Fruit fly (Drosophila melanogaster) whole organism, pupa: Measurements from ENCODE around the gene CG1812.

Source experiments
- CG15710 ChIP-seq: fragments of 200-800 bp; sonication (Bioruptor generic); optimal IDR thresholded peaks from 2 replicates; lab custom pipeline; 2018; ENCODE audit warnings: missing biosample characterization, mild to moderate bottlenecking, missing genetic modification characterization, moderate library complexity
- CG34367 ChIP-seq: fragments of 200-800 bp; sonication (Bioruptor generic); optimal IDR thresholded peaks from 2 replicates; lab custom pipeline; 2018; ENCODE audit warnings: missing biosample characterization, mild to moderate bottlenecking, missing genetic modification characterization
- CG4496 ChIP-seq: fragments of 200-800 bp; sonication (Bioruptor generic); IDR thresholded peaks from 3 replicates; pipeline ENCODE4 v1.3.6; 2022; ENCODE audit warnings: missing biosample characterization, missing genetic modification characterization
- CG8301 ChIP-seq: fragments of 200-800 bp; sonication (Bioruptor generic); optimal IDR thresholded peaks from 2 replicates; lab custom pipeline; 2018; ENCODE audit warnings: missing biosample characterization, mild to moderate bottlenecking, missing genetic modification characterization
- CG9948 ChIP-seq: fragments of 200-800 bp; sonication (Bioruptor generic); optimal IDR thresholded peaks from 2 replicates; lab custom pipeline; 2018; ENCODE audit warnings: missing biosample characterization, mild to moderate bottlenecking, missing genetic modification characterization, moderate library complexity
- D1 ChIP-seq: fragments of 200-800 bp; sonication (Bioruptor generic); optimal IDR thresholded peaks from 2 replicates; lab custom pipeline; 2018; ENCODE audit warnings: missing biosample characterization, mild to moderate bottlenecking, missing genetic modification characterization, moderate library complexity
- EcR ChIP-seq: fragments of 200-800 bp; sonication (Bioruptor generic); optimal IDR thresholded peaks from 3 replicates; lab custom pipeline; 2019; ENCODE audit warnings: missing biosample characterization, missing genetic modification characterization, mild to moderate bottlenecking, moderate library complexity, missing genetic modification reagents
- Pif1A ChIP-seq: fragments of 200-800 bp; sonication (Bioruptor generic); optimal IDR thresholded peaks from 3 replicates; lab custom pipeline; 2016; ENCODE audit warnings: missing biosample characterization, missing genetic modification characterization
- Pif1B ChIP-seq: fragments of 200-800 bp; sonication (Bioruptor generic); optimal IDR thresholded peaks from 3 replicates; lab custom pipeline; 2016; ENCODE audit warnings: missing biosample characterization, missing genetic modification characterization
- Snoo ChIP-seq: fragments of 200-800 bp; sonication (Bioruptor generic); optimal IDR thresholded peaks from 3 replicates; lab custom pipeline; 2017; ENCODE audit warnings: missing biosample characterization, mild to moderate bottlenecking, missing genetic modification characterization, inconsistent platforms
- fd96Ca ChIP-seq: fragments of 200-800 bp; sonication (Bioruptor generic); IDR thresholded peaks from 3 replicates; pipeline ENCODE4 v1.3.6; 2022; ENCODE audit warnings: missing biosample characterization, missing genetic modification characterization
- gl ChIP-seq: fragments of 200-800 bp; sonication (Bioruptor generic); optimal IDR thresholded peaks from 2 replicates; lab custom pipeline; 2018; ENCODE audit warnings: missing biosample characterization, mild to moderate bottlenecking, missing genetic modification characterization
- rn ChIP-seq: fragments of 200-800 bp; sonication (Bioruptor generic); IDR thresholded peaks from 2 replicates; pipeline ENCODE4 v1.3.6; 2022; ENCODE audit warnings: missing biosample characterization, missing genetic modification characterization

DNA sequence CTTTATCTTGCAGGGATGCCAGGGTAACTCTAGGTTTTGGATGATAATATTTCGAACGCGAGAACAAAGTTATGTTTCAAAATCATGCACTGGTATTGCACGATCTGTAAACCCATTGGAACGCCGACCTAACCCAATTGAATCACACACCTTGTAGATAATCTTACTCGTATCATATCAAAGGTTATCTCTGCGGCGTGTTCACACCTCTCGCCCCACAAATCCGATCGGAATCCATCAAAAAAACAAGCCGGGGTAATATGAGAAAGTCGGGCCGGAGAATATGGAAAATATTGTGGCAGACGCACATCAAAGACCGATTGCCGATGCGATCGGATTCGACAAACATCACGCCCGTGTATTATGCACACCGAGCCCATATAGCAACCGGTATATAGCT is 16.2 kb upstream of the CG1812 start:
- TF ChIP-seq Snoo (no peak), gl (tag; lab: Kevin White, UChicago) (no peak), CG15710 (no peak), CG4496 (GFP tag; lab: Robert Waterston, UW) (no peak), D1 (tag; lab: Kevin White, UChicago) (no peak), rn (GFP tag; lab: Robert Waterston, UW) (no peak), CG9948 (tag; lab: Kevin White, UChicago) (no peak), Pif1A (GFP tag; lab: Kevin White, UChicago) (no peak), CG8301 (tag; lab: Kevin White, UChicago) (no peak), fd96Ca (no peak), CG34367 (tag; lab: Kevin White, UChicago) (no peak), EcR (GFP tag; lab: Kevin White, UChicago) (no peak), Pif1B (GFP tag; lab: Kevin White, UChicago) (no peak)
